Fruit fly (Drosophila melanogaster) whole organism, embryonic: ENCODE measurements around the gene mld.

Experiments
- BEAF-32 ChIP-seq: fragments of 200-800 bp; sonication (Bioruptor generic); optimal IDR thresholded peaks from 3 replicates; lab custom pipeline; 2017; ENCODE audit warnings: missing biosample characterization, missing genetic modification characterization, mild to moderate bottlenecking, moderate library complexity, missing genetic modification reagents
- CG10274 ChIP-seq: fragments of 200-800 bp; sonication (Bioruptor generic); optimal IDR thresholded peaks from 3 replicates; lab custom pipeline; 2017; ENCODE audit warnings: missing biosample characterization, mild to moderate bottlenecking, missing genetic modification characterization
- CG10431 ChIP-seq: fragments of 200-800 bp; sonication (Bioruptor generic); optimal IDR thresholded peaks from 3 replicates; lab custom pipeline; 2018; ENCODE audit warnings: missing biosample characterization, mild to moderate bottlenecking, missing genetic modification characterization
- CG10462 ChIP-seq: fragments of 200-800 bp; sonication (Bioruptor generic); optimal IDR thresholded peaks from 2 replicates; lab custom pipeline; 2016; ENCODE audit warnings: missing biosample characterization, missing genetic modification characterization
- CG11085 ChIP-seq: fragments of 200-800 bp; sonication (Bioruptor generic); IDR thresholded peaks from 2 replicates; pipeline ENCODE4 v1.3.6; 2022; ENCODE audit warnings: missing biosample characterization, missing genetic modification characterization
- CG12769 ChIP-seq: fragments of 200-800 bp; sonication (Bioruptor generic); optimal IDR thresholded peaks from 2 replicates; lab custom pipeline; 2019; ENCODE audit warnings: missing biosample characterization, mild to moderate bottlenecking, missing genetic modification characterization, moderate library complexity
- CG13424 ChIP-seq: fragments of 200-800 bp; sonication (Bioruptor generic); optimal IDR thresholded peaks from 2 replicates; lab custom pipeline; 2019; ENCODE audit warnings: missing biosample characterization, mild to moderate bottlenecking, missing genetic modification characterization, moderate library complexity
- CG15479 ChIP-seq: fragments of 200-800 bp; sonication (Bioruptor generic); optimal IDR thresholded peaks from 3 replicates; lab custom pipeline; 2019; ENCODE audit warnings: missing biosample characterization, mild to moderate bottlenecking, missing genetic modification characterization, moderate library complexity
- CG15601 ChIP-seq: fragments of 200-800 bp; sonication (Bioruptor generic); optimal IDR thresholded peaks from 3 replicates; lab custom pipeline; 2019; ENCODE audit warnings: missing biosample characterization, mild to moderate bottlenecking, missing genetic modification characterization, moderate library complexity
- CG1792 ChIP-seq: fragments of 200-800 bp; sonication (Bioruptor generic); optimal IDR thresholded peaks from 2 replicates; lab custom pipeline; 2016; ENCODE audit warnings: missing biosample characterization, missing genetic modification characterization
- CG2875 ChIP-seq: fragments of 200-800 bp; sonication (Bioruptor generic); optimal IDR thresholded peaks from 2 replicates; lab custom pipeline; 2017; ENCODE audit warnings: missing biosample characterization, mild to moderate bottlenecking, missing genetic modification characterization, missing genetic modification reagents
- CG31388 ChIP-seq: fragments of 200-800 bp; sonication (Bioruptor generic); optimal IDR thresholded peaks from 2 replicates; lab custom pipeline; 2016; ENCODE audit warnings: missing biosample characterization, missing genetic modification characterization
- CG3281 ChIP-seq: fragments of 200-800 bp; sonication (Bioruptor generic); optimal IDR thresholded peaks from 3 replicates; lab custom pipeline; 2017; ENCODE audit warnings: missing biosample characterization, mild to moderate bottlenecking, missing genetic modification characterization
- CG34422 ChIP-seq: fragments of 200-800 bp; sonication (Bioruptor generic); IDR thresholded peaks from 3 replicates; pipeline ENCODE4 v1.3.6; 2022; ENCODE audit warnings: missing biosample characterization, missing genetic modification characterization
- CG4404 ChIP-seq: fragments of 200-800 bp; sonication (Bioruptor generic); IDR thresholded peaks from 2 replicates; pipeline ENCODE4 v1.3.6; 2022; ENCODE audit warnings: missing biosample characterization, missing genetic modification characterization
- CG4730 ChIP-seq: fragments of 200-800 bp; sonication (Bioruptor generic); IDR thresholded peaks from 2 replicates; pipeline ENCODE4 v1.3.6; 2022; ENCODE audit warnings: missing biosample characterization, missing genetic modification characterization
- CG6254 ChIP-seq: fragments of 200-800 bp; sonication (Bioruptor generic); optimal IDR thresholded peaks from 3 replicates; lab custom pipeline; 2017; ENCODE audit warnings: mild to moderate bottlenecking, missing biosample characterization, missing genetic modification reagents, missing genetic modification characterization
- CG6689 ChIP-seq: fragments of 200-800 bp; sonication (Bioruptor generic); IDR thresholded peaks from 2 replicates; pipeline ENCODE4 v1.3.6; 2022; ENCODE audit warnings: missing biosample characterization, missing genetic modification characterization
- CG6813 ChIP-seq: fragments of 200-800 bp; sonication (Bioruptor generic); optimal IDR thresholded peaks from 2 replicates; lab custom pipeline; 2017; ENCODE audit warnings: missing biosample characterization, missing genetic modification characterization, mild to moderate bottlenecking, moderate library complexity, missing genetic modification reagents
- CG7987 ChIP-seq: fragments of 200-800 bp; sonication (Bioruptor generic); optimal IDR thresholded peaks from 2 replicates; lab custom pipeline; 2018; ENCODE audit warnings: missing biosample characterization, mild to moderate bottlenecking, missing genetic modification characterization, moderate library complexity
- CG8944 ChIP-seq: fragments of 200-800 bp; sonication (Bioruptor generic); optimal IDR thresholded peaks from 3 replicates; lab custom pipeline; 2016; ENCODE audit warnings: missing biosample characterization, missing genetic modification characterization
- CG9727 ChIP-seq: fragments of 200-800 bp; sonication (Bioruptor generic); optimal IDR thresholded peaks from 3 replicates; lab custom pipeline; 2017; ENCODE audit warnings: missing biosample characterization, mild to moderate bottlenecking, missing genetic modification characterization
- Dad ChIP-seq: fragments of 200-800 bp; sonication (Bioruptor generic); optimal IDR thresholded peaks from 3 replicates; lab custom pipeline; 2016; ENCODE audit warnings: missing biosample characterization, missing genetic modification characterization
- Dll ChIP-seq: fragments of 200-800 bp; sonication (Bioruptor generic); IDR thresholded peaks from 4 replicates; pipeline ENCODE4 v1.3.6; 2022; ENCODE audit warnings: missing biosample characterization, missing genetic modification characterization; ENCODE audit not compliant: partially characterized antibody
- E2f2 ChIP-seq: fragments of 200-800 bp; sonication (Bioruptor generic); IDR thresholded peaks from 2 replicates; pipeline ENCODE4 v1.3.6; 2022; ENCODE audit warnings: missing biosample characterization, missing genetic modification characterization
- ERR ChIP-seq: fragments of 200-800 bp; sonication (Bioruptor generic); optimal IDR thresholded peaks from 2 replicates; lab custom pipeline; 2016; ENCODE audit warnings: missing biosample characterization, missing genetic modification characterization
- Hr3 ChIP-seq: fragments of 200-800 bp; sonication (Bioruptor generic); optimal IDR thresholded peaks from 3 replicates; lab custom pipeline; 2016; ENCODE audit warnings: missing biosample characterization, missing genetic modification characterization
- Hr51 ChIP-seq, 2 experiments: fragments of 200-800 bp; sonication (Bioruptor generic); optimal IDR thresholded peaks; 2 replicates in 1 of 2; 3 replicates in 1 of 2; lab custom pipeline; 2016 to 2018; ENCODE audit warnings: missing biosample characterization in 2 of 2, missing genetic modification characterization in 2 of 2, mild to moderate bottlenecking in 1 of 2, moderate library complexity in 1 of 2
- Max ChIP-seq: fragments of 200-800 bp; sonication (Bioruptor generic); optimal IDR thresholded peaks from 2 replicates; lab custom pipeline; 2016; ENCODE audit warnings: missing biosample characterization, mild to moderate bottlenecking, missing genetic modification characterization
- NC2α ChIP-seq: fragments of 200-800 bp; sonication (Bioruptor generic); optimal IDR thresholded peaks from 2 replicates; lab custom pipeline; 2016; ENCODE audit warnings: missing biosample characterization, missing genetic modification characterization
- NC2β ChIP-seq: fragments of 200-800 bp; sonication (Bioruptor generic); optimal IDR thresholded peaks from 2 replicates; lab custom pipeline; 2016; ENCODE audit warnings: missing biosample characterization, missing genetic modification characterization
- Poxn ChIP-seq: fragments of 200-800 bp; sonication (Bioruptor generic); IDR thresholded peaks from 2 replicates; pipeline ENCODE4 v1.3.6; 2022; ENCODE audit warnings: missing biosample characterization, missing genetic modification characterization
- Rx ChIP-seq: fragments of 200-800 bp; sonication (Bioruptor generic); IDR thresholded peaks from 2 replicates; pipeline ENCODE4 v1.3.6; 2022; ENCODE audit warnings: missing biosample characterization, missing genetic modification characterization
- Trl ChIP-seq, 3 experiments: fragments of >200 bp in 2 of 3; fragments of 200-800 bp in 1 of 3; sonication (Bioruptor generic) in 1 of 3; optimal IDR thresholded peaks; 2 replicates in 1 of 3; 3 replicates in 2 of 3; lab custom pipeline; 2016 to 2017; ENCODE audit warnings: missing biosample characterization in 1 of 3, missing genetic modification characterization in 1 of 3
- ato ChIP-seq: fragments of 200-800 bp; sonication (Bioruptor generic); IDR thresholded peaks from 2 replicates; pipeline ENCODE4 v1.3.6; 2022; ENCODE audit warnings: missing biosample characterization, missing genetic modification characterization; ENCODE audit not compliant: partially characterized antibody
- bbx ChIP-seq: fragments of 200-800 bp; sonication (Bioruptor generic); IDR thresholded peaks from 2 replicates; pipeline ENCODE4 v1.3.6; 2022; ENCODE audit warnings: missing biosample characterization, missing genetic modification characterization; ENCODE audit not compliant: partially characterized antibody
- chif ChIP-seq, 2 experiments: fragments of 200-800 bp; sonication (Bioruptor generic); optimal IDR thresholded peaks; 3 replicates each; lab custom pipeline; 2016; ENCODE audit warnings: missing biosample characterization in 2 of 2, missing genetic modification characterization in 2 of 2
- dimm ChIP-seq: fragments of 200-800 bp; sonication (Bioruptor generic); IDR thresholded peaks from 2 replicates; pipeline ENCODE4 v1.3.6; 2022; ENCODE audit warnings: missing biosample characterization, missing genetic modification characterization
- dm ChIP-seq: fragments of 200-800 bp; sonication (Bioruptor generic); optimal IDR thresholded peaks from 3 replicates; lab custom pipeline; 2016; ENCODE audit warnings: missing biosample characterization, missing genetic modification characterization
- fd64A ChIP-seq: fragments of 200-800 bp; sonication (Bioruptor generic); optimal IDR thresholded peaks from 3 replicates; lab custom pipeline; 2018; ENCODE audit warnings: missing biosample characterization, mild to moderate bottlenecking, missing genetic modification characterization
- inv ChIP-seq: fragments of 200-800 bp; sonication (Bioruptor generic); IDR thresholded peaks from 2 replicates; pipeline ENCODE4 v1.3.6; 2022; ENCODE audit warnings: missing biosample characterization, missing genetic modification characterization; ENCODE audit not compliant: partially characterized antibody
- kah ChIP-seq: fragments of 200-800 bp; sonication (Bioruptor generic); optimal IDR thresholded peaks from 2 replicates; lab custom pipeline; 2018; ENCODE audit warnings: missing biosample characterization, mild to moderate bottlenecking, missing genetic modification characterization
- phol ChIP-seq: fragments of 200-800 bp; sonication (Bioruptor generic); optimal IDR thresholded peaks from 3 replicates; lab custom pipeline; 2018; ENCODE audit warnings: missing biosample characterization, mild to moderate bottlenecking, missing genetic modification characterization, moderate library complexity
- sisA ChIP-seq: fragments of 200-800 bp; sonication (Bioruptor generic); IDR thresholded peaks from 2 replicates; pipeline ENCODE4 v1.3.6; 2022; ENCODE audit warnings: missing biosample characterization, missing genetic modification characterization
- sqz ChIP-seq: fragments of 200-800 bp; sonication (Bioruptor generic); optimal IDR thresholded peaks from 3 replicates; lab custom pipeline; 2018; ENCODE audit warnings: missing biosample characterization, mild to moderate bottlenecking, missing genetic modification characterization
- tin ChIP-seq: fragments of 200-800 bp; sonication (Bioruptor generic); optimal IDR thresholded peaks from 3 replicates; lab custom pipeline; 2016; ENCODE audit warnings: missing biosample characterization, missing genetic modification characterization
- tio ChIP-seq: fragments of 200-800 bp; sonication (Bioruptor generic); optimal IDR thresholded peaks from 2 replicates; lab custom pipeline; 2017; ENCODE audit warnings: missing biosample characterization, missing genetic modification characterization, inconsistent platforms
- tup ChIP-seq: fragments of 200-800 bp; sonication (Bioruptor generic); optimal IDR thresholded peaks from 2 replicates; lab custom pipeline; 2016; ENCODE audit warnings: missing biosample characterization, mild to moderate bottlenecking, missing genetic modification characterization, moderate library complexity
- unc-4 ChIP-seq: fragments of 200-800 bp; sonication (Bioruptor generic); IDR thresholded peaks from 2 replicates; pipeline ENCODE4 v1.3.6; 2022; ENCODE audit warnings: missing biosample characterization, missing genetic modification characterization; ENCODE audit not compliant: partially characterized antibody

The mld gene

DNA sequence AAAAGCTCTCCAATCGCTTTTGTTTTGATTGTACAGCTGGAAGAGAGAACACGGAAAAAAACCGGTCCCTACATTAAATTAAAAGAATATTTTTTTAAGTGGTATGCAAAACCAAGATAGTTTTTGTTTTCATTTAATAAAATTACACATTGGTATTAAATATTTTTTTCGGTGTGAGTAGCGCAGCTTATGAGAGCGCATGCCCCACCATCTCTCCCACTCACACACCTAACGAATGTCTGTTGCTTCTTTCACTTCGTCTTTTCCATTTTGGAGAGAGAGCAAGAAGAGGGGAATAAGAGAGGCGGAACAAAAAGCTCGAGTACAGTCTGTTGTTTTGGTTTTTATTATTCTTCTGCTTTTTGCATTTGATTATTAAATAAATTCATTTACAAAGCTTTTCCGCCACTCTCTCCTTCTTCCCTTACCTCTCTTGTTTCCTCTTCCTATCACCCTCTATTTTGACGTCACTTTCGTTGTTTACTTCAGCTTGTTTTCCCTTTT, 12.9 kb upstream of the mld start (continued):
- TF ChIP-seq CG13424 (tag; lab: Kevin White, UChicago) (peak; percentile 98), CG7987 (GFP tag; lab: Kevin White, UChicago) (peak; percentile 96), ERR (GFP tag; lab: Kevin White, UChicago) (peak; percentile 92), tio (GFP tag; lab: Kevin White, UChicago) (peak; percentile 92), CG10274 (peak; percentile 90), Hr3 (GFP tag; lab: Kevin White, UChicago) (peak; percentile 96), Trl (optimal IDR thresholded peaks at IDR 0.05; lab: Kevin White, UChicago) (peak; percentile 81 to 97), Trl (GFP tag; optimal IDR thresholded peaks at IDR 0.05; lab: Kevin White, UChicago) (peak; percentile 96), Max (GFP tag; lab: Kevin White, UChicago) (peak; percentile 97), Poxn (GFP tag; lab: Robert Waterston, UW) (peak; percentile 92), CG3281 (GFP tag; lab: Kevin White, UChicago) (peak; percentile 97), NC2α (GFP tag; lab: Kevin White, UChicago) (peak; percentile 83), bbx (no peak), CG34422 (GFP tag; lab: Robert Waterston, UW) (peak; percentile 99), CG11085 (peak; percentile 97), CG10462 (GFP tag; lab: Kevin White, UChicago) (peak; percentile 94), unc-4 (no peak), kah (GFP tag; lab: Kevin White, UChicago) (peak; percentile 91), CG4730 (peak; percentile 98), CG6813 (GFP tag; lab: Kevin White, UChicago) (peak; percentile 98), BEAF-32 (peak; percentile 13), CG9727 (peak; percentile 97), CG2875 (GFP tag; lab: Kevin White, UChicago) (peak; percentile 96), Dll (0 out of 4 replicates have a peak, but pooled peaks have one; percentile 18), phol (tag; lab: Kevin White, UChicago) (peak; percentile 94), dm (peak; percentile 87), dimm (GFP tag; lab: Robert Waterston, UW) (no peak; the same call in 1 of the 2 replicates), inv (GFP tag; lab: Robert Waterston, UW) (no peak), CG1792 (GFP tag; lab: Kevin White, UChicago) (peak; percentile 93), Hr51 (GFP tag; optimal IDR thresholded peaks at IDR 0.05; lab: Kevin White, UChicago) (peak; percentile 95 to 98), CG31388 (GFP tag; lab: Kevin White, UChicago) (peak; percentile 77), tin (GFP tag; lab: Kevin White, UChicago) (peak; percentile 97), sqz (peak; percentile 95), CG15479 (GFP tag; lab: Kevin White, UChicago) (no peak), sisA (GFP tag; lab: Robert Waterston, UW) (peak; percentile 97), CG15601 (tag; lab: Kevin White, UChicago) (peak; percentile 96), CG6254 (peak; percentile 94), Rx (GFP tag; lab: Robert Waterston, UW) (peak; percentile 98), tup (GFP tag; lab: Kevin White, UChicago) (peak; percentile 94), CG10431 (GFP tag; lab: Kevin White, UChicago) (peak; percentile 86), ato (GFP tag; lab: Robert Waterston, UW) (no peak), Dad (peak; percentile 95), CG8944 (peak; percentile 90), chif (GFP tag; optimal IDR thresholded peaks at IDR 0.05; lab: Kevin White, UChicago) (peak; percentile 95 to 96), NC2β (peak; percentile 92), fd64A (peak; percentile 94), CG4404 (GFP tag; lab: Robert Waterston, UW) (peak; percentile 87), CG6689 (GFP tag; lab: Robert Waterston, UW) (peak; percentile 97), CG12769 (tag; lab: Kevin White, UChicago) (peak; percentile 98), E2f2 (peak; percentile 87)
